Fruit fly (Drosophila melanogaster) whole organism, larva: Measurements from ENCODE around the gene homer.

Source experiments
- noc ChIP-seq: fragments of 200-800 bp; sonication (Bioruptor generic); optimal IDR thresholded peaks from 3 replicates; lab custom pipeline; 2019; ENCODE audit warnings: missing biosample characterization, mild to moderate bottlenecking, missing genetic modification characterization, moderate library complexity

Gene homer

DNA sequence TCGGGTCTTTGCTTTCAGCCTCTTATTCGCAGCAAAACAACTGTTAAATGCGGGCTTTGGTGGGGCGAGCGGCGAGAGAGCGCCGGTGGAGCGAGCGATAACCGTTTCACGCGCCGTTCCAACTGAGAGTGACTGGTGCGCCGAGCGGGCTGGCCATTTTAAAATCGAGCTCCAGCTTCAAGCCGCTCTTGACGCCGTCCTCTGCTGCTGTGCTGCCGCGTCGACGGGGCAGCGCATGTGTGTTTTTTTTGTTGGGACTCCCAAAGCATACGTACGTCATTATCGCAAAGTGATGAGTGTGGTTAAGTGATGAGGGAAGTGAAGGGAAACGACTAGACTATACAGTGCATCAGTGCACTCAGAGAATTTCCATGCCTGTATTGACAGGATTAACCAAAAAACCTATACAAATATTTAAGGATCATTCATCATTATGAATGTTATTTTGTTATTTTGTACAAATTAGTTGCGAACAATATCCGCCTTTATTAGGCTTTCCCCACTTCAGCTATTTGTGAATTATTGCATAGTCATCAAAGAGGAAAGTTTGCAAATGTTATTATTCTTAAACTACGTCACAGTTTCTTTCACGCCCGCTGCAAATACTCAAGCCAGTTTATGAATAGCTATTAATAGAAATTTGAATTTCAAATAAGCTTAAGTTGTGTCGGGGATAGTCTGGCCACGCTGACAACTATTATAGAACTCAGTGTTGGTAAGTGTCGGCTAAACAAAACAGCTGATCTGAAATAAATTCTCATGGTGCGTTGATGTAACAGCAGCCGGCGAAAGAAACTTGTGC is 49.7 kb downstream of the homer start, which contains the start of gene Spn27A:
TSS of gene Spn27A (minus strand) at position 137 of the 802 bp plus-strand sequence.
- TF ChIP-seq noc = peak; percentile 17

dm6 chr2L:6671409-6671808 is 51.8 kb downstream of the homer start:
- TF ChIP-seq noc = no peak
